Worm (Caenorhabditis elegans) whole organism, early embryonic: Measurements from ENCODE around the gene frg-1.

Source experiments
- B0310.2 ChIP-seq: sonication (generic microtip); optimal IDR thresholded peaks from 2 replicates; lab custom pipeline; 2016; ENCODE audit warnings: mild to moderate bottlenecking, missing genetic modification characterization, missing compliant biosample characterization
- ama-1 ChIP-seq: fragments of 150-350 bp; optimal IDR thresholded peaks from 2 replicates; lab custom pipeline; 2014
- flt-1 ChIP-seq: fragments of 200-800 bp; sonication (Bioruptor generic); IDR thresholded peaks from 2 replicates; pipeline ENCODE4 v1.3.6; 2022; ENCODE audit warnings: missing genetic modification characterization, missing compliant biosample characterization
- hmg-4 ChIP-seq: fragments of 200-800 bp; sonication (Bioruptor generic); optimal IDR thresholded peaks from 2 replicates; lab custom pipeline; 2018; ENCODE audit warnings: mild to moderate bottlenecking, missing genetic modification characterization, missing compliant biosample characterization
- scrt-1 ChIP-seq: fragments of 200-800 bp; sonication (Bioruptor generic); IDR thresholded peaks from 2 replicates; pipeline ENCODE4 v1.3.6; 2022; ENCODE audit warnings: missing genetic modification characterization, missing compliant biosample characterization

- TF ChIP-seq ama-1 (lab: Kevin White, UChicago): no peak
- no peak for TF ChIP-seq B0310.2 (tag; lab: Kevin White, UChicago)
- TF ChIP-seq scrt-1 (GFP tag; lab: Robert Waterston, UW): no peak
- no peak for TF ChIP-seq flt-1
- no peak for TF ChIP-seq hmg-4 (GFP tag; lab: Kevin White, UChicago)
Measured at ce11 chrIII:13000457-13000856, 21.5 kb downstream of the frg-1 start, which contains the start of gene ZK1010.8.
